Worm (Caenorhabditis elegans): Measurements from ENCODE around the gene lon-8.
A peak's percentile ranks its signal among the peaks of the same experiment; 100 is the strongest.

Gene lon-8

DNA sequence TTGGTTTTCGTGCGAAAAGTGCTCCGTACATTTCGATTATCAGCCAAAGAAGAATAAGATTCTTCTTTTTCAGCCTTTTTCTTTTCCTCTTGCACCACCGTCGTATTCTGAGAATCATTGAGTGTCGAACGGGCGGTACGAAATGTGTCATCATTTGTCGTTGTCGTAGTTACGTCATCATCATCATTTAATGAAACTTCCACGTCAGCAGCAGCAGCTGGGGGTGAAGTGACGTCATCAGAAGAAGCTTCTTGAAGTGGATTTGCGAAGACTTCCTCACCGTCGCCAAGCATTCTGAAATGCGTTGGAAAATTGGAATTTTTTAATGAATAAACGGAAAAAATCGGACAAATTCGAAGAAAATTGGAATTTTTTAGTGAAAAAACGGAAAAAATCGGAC lies 21.4 kb downstream of the lon-8 start, which contains the start of gene snx-6:
TSS of gene snx-6 (minus strand) at position 294 of the 400 bp plus-strand sequence.
- TF ChIP-seq elt-3 (tag; optimal IDR thresholded peaks at IDR 0.05) (no peak), gmeb-1 (tag; optimal IDR thresholded peaks at IDR 0.05) (no peak), lin-39 (tag; optimal IDR thresholded peaks at IDR 0.05) (no peak), ztf-11 (tag; optimal IDR thresholded peaks at IDR 0.05) (no peak), nhr-23 (tag; optimal IDR thresholded peaks at IDR 0.05) (no peak), R02D3.7 (tag; optimal IDR thresholded peaks at IDR 0.05) (no peak), F13H6.1 (tag; optimal IDR thresholded peaks at IDR 0.05) (no peak), mab-5 (tag; optimal IDR thresholded peaks at IDR 0.05) (no peak), ama-1 (optimal IDR thresholded peaks at IDR 0.05) (no peak), nhr-237 (tag; optimal IDR thresholded peaks at IDR 0.05) (no peak), unc-62 (GFP tag; optimal IDR thresholded peaks at IDR 0.05) (no peak)

DNA sequence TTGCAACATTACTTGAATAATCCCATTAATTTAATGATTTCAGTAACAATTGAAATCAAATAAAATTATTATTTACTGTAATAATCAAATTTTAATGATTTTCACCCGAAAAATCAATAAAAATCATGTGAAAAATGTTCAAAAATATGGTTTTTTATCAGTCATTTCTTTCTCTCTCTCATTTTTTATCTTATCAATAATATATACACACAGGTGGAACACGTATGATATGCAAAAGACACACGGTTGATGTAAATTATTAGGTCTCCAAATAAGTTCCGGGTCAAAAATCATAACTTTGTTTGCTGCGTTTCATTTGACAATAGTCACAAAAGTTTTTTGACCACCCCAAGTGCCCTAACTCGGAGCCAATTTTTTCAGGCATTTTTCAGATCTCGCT lies 23.0 kb downstream of the lon-8 start:
- no peak for TF ChIP-seq nhr-10 (tag; optimal IDR thresholded peaks at IDR 0.05)
- TF ChIP-seq crh-2 (tag; optimal IDR thresholded peaks at IDR 0.05) = peak; percentile 3
- TF ChIP-seq ztf-1 (GFP tag; conservative IDR thresholded peaks at IDR 0.05) = no peak
- no peak for TF ChIP-seq C34F6.9 (tag; optimal IDR thresholded peaks at IDR 0.05)
- TF ChIP-seq alr-1 (tag; optimal IDR thresholded peaks at IDR 0.05) = no peak
- no peak for TF ChIP-seq unc-55 (GFP tag; optimal IDR thresholded peaks at IDR 0.05)
- TF ChIP-seq fos-1 (tag; optimal IDR thresholded peaks at IDR 0.05) = peak; percentile 53
- TF ChIP-seq unc-62 (GFP tag; optimal IDR thresholded peaks at IDR 0.05) = no peak

DNA sequence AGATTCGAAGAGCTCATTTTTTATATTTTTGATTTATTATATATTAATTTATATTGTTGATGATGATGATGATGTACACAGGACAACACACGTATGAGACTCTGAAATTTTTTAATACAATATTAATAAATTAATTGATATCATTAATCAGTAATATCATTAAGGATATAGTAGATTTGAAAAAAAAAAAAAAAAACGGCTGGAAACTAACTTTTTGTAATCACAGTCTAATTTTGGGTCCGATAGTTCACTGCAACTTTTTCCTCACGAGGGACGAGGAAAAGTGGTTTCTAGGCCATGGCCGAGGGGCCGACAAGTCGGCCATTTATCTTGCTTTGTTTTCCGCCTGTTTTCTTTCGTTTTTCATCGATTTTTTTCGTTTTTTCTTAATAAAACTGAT lies 34.4 kb downstream of the lon-8 start, which contains the start of gene gck-3:
TSS of gene gck-3 (minus strand) at position 101 of the 400 bp plus-strand sequence.
- no peak for TF ChIP-seq ztf-4 (tag; optimal IDR thresholded peaks at IDR 0.05)
- no peak for TF ChIP-seq sma-3 (GFP tag; optimal IDR thresholded peaks at IDR 0.05)
- TF ChIP-seq Y55F3AM.14 (GFP tag; optimal IDR thresholded peaks at IDR 0.05) = no peak
- TF ChIP-seq ceh-82 (tag; optimal IDR thresholded peaks at IDR 0.05) = no peak
- no peak for TF ChIP-seq dmd-4 (tag; optimal IDR thresholded peaks at IDR 0.05)
- TF ChIP-seq unc-39 (tag; optimal IDR thresholded peaks at IDR 0.05) = no peak
- no peak for TF ChIP-seq nhr-12 (tag; optimal IDR thresholded peaks at IDR 0.05)
- TF ChIP-seq sma-9 (GFP tag; optimal IDR thresholded peaks at IDR 0.05) = no peak
- no peak for TF ChIP-seq sma-9 (tag; optimal IDR thresholded peaks at IDR 0.05)
- no peak for TF ChIP-seq zag-1 (tag; optimal IDR thresholded peaks at IDR 0.05)
- no peak for TF ChIP-seq gmeb-1 (tag; optimal IDR thresholded peaks at IDR 0.05)
- no peak for TF ChIP-seq mbf-1 (tag; optimal IDR thresholded peaks at IDR 0.05)
- TF ChIP-seq crh-2 (tag; optimal IDR thresholded peaks at IDR 0.05) = no peak
- TF ChIP-seq skn-1 (tag; optimal IDR thresholded peaks at IDR 0.05) = no peak
- no peak for TF ChIP-seq snpc-4 (tag; optimal IDR thresholded peaks at IDR 0.05)
- no peak for TF ChIP-seq lin-39 (tag; optimal IDR thresholded peaks at IDR 0.05)
- no peak for TF ChIP-seq lin-11 (tag; optimal IDR thresholded peaks at IDR 0.05)
- TF ChIP-seq nhr-77 (tag; optimal IDR thresholded peaks at IDR 0.05) = no peak
- TF ChIP-seq ama-1 (optimal IDR thresholded peaks at IDR 0.05) = no peak
- no peak for TF ChIP-seq nhr-21 (tag; optimal IDR thresholded peaks at IDR 0.05)

DNA sequence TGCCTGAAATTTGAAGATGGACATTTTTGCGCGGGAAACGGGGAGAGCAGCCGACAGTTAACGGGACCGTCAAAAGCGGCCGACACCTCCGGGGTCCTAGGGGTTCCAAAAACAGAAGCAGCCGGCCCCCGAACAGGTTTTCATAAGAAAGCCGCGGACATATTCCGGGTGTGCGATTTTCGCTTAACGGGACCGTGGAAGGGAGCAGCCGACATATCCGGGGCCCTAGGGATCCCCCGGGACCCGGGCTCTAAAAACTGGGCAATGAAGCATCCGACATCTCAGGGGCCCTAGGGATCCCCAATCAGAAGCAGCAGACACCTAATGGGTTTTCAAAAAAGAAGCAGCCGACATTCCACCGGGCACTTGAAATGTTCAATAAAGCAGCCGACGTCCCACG lies 38.7 kb downstream of the lon-8 start:
- TF ChIP-seq sma-3 (GFP tag; optimal IDR thresholded peaks at IDR 0.05) = no peak
- TF ChIP-seq ZK546.5 (tag; optimal IDR thresholded peaks at IDR 0.05) = no peak
- no peak for TF ChIP-seq R02D3.7 (tag; optimal IDR thresholded peaks at IDR 0.05)
- TF ChIP-seq gmeb-1 (tag; optimal IDR thresholded peaks at IDR 0.05) = no peak
- TF ChIP-seq mdl-1 (tag; optimal IDR thresholded peaks at IDR 0.05) = no peak
- no peak for TF ChIP-seq ceh-16 (tag; optimal IDR thresholded peaks at IDR 0.05)

DNA sequence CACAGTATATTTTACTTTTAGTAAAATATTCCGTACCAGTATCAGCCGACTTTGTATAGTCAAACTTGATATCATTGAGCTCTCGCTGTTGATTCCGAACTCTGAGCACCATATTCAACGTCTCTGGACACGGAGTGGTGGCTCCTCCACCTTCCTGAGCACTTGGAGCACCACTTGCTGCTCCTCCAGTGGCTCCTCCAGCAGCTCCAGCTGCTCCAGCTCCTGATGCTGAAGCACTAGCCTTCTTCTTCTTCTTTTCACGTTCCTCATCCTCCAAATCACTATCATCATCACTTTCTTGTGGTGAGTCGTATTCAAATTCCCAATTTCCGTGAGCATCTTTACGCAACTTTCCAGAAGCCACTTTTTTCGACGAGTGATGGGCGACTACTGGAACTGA lies 45.1 kb downstream of the lon-8 start:
- no peak for TF ChIP-seq R02D3.7 (tag; optimal IDR thresholded peaks at IDR 0.05)
- no peak for TF ChIP-seq lin-39 (tag; optimal IDR thresholded peaks at IDR 0.05)
- no peak for TF ChIP-seq aly-2 (tag; optimal IDR thresholded peaks at IDR 0.05)
- TF ChIP-seq gmeb-1 (tag; optimal IDR thresholded peaks at IDR 0.05) = no peak
- TF ChIP-seq unc-39 (tag; optimal IDR thresholded peaks at IDR 0.05) = no peak
- no peak for TF ChIP-seq mab-5 (tag; optimal IDR thresholded peaks at IDR 0.05)
- TF ChIP-seq dmd-4 (tag; optimal IDR thresholded peaks at IDR 0.05) = no peak
- no peak for TF ChIP-seq skn-1 (tag; optimal IDR thresholded peaks at IDR 0.05)
- TF ChIP-seq nhr-77 (tag; optimal IDR thresholded peaks at IDR 0.05) = no peak
- TF ChIP-seq elt-1 (tag; optimal IDR thresholded peaks at IDR 0.05) = no peak
- TF ChIP-seq unc-62 (GFP tag; optimal IDR thresholded peaks at IDR 0.05) = no peak
- no peak for TF ChIP-seq nhr-129 (tag; optimal IDR thresholded peaks at IDR 0.05)
- no peak for TF ChIP-seq unc-55 (GFP tag; optimal IDR thresholded peaks at IDR 0.05)
- no peak for TF ChIP-seq ama-1 (optimal IDR thresholded peaks at IDR 0.05)
- no peak for TF ChIP-seq nhr-23 (tag; optimal IDR thresholded peaks at IDR 0.05)
- TF ChIP-seq sma-3 (GFP tag; optimal IDR thresholded peaks at IDR 0.05) = no peak

Measured in whole organism, L2 larva.